Fruit fly (Drosophila melanogaster): ENCODE data around the gene D1.

dm6 chr3R:9234756-9235255, 5.6 kb downstream of the D1 start:
- TF ChIP-seq Sox102F (GFP tag; optimal IDR thresholded peaks at IDR 0.05) (no peak), CG7368 (GFP tag; optimal IDR thresholded peaks at IDR 0.05) (no peak), Ets21C (GFP tag; optimal IDR thresholded peaks at IDR 0.05) (no peak), Hr39 (GFP tag; optimal IDR thresholded peaks at IDR 0.05) (no peak), Smox (GFP tag; optimal IDR thresholded peaks at IDR 0.05) (no peak), CG11902 (GFP tag; optimal IDR thresholded peaks at IDR 0.05) (no peak)
